Worm (Caenorhabditis elegans) whole organism, L1 larva: ENCODE data around the gene clec-226.

Experiments used
- elt-3 ChIP-seq, 6 experiments: fragments of 150-350 bp in 1 of 6; sonication (generic microtip); optimal IDR thresholded peaks; 2 replicates each; lab custom pipeline; 2017 to 2018; ENCODE audit warnings: missing biosample characterization in 6 of 6, missing genetic modification characterization in 6 of 6, inconsistent platforms in 1 of 6
- lin-39 ChIP-seq: fragments of 150-350 bp; optimal IDR thresholded peaks from 2 replicates; lab custom pipeline; 2014; ENCODE audit warnings: missing biosample characterization, missing genetic modification reagents, missing genetic modification characterization
- mep-1 ChIP-seq: fragments of 150-350 bp; optimal IDR thresholded peaks from 2 replicates; lab custom pipeline; 2014; ENCODE audit warnings: missing biosample characterization, missing genetic modification characterization
- nhr-237 ChIP-seq: fragments of 150-350 bp; optimal IDR thresholded peaks from 2 replicates; lab custom pipeline; 2014; ENCODE audit warnings: missing biosample characterization, missing genetic modification characterization
- nhr-76 ChIP-seq: sonication (generic microtip); optimal IDR thresholded peaks from 2 replicates; lab custom pipeline; 2017; ENCODE audit warnings: missing biosample characterization, missing genetic modification characterization
- nhr-85 ChIP-seq: sonication (generic microtip); peaks from one replicate; lab custom pipeline; 2016; ENCODE audit warnings: missing genetic modification characterization, inconsistent platforms, missing compliant biosample characterization
- pqm-1 ChIP-seq: sonication (generic microtip); optimal IDR thresholded peaks from 3 replicates; lab custom pipeline; 2017; ENCODE audit warnings: missing biosample characterization, missing genetic modification characterization
- skn-1 ChIP-seq: fragments of 150-350 bp; optimal IDR thresholded peaks from 2 replicates; lab custom pipeline; 2014; ENCODE audit warnings: missing biosample characterization, missing genetic modification characterization
- snu-23 ChIP-seq: sonication (generic microtip); optimal IDR thresholded peaks from 2 replicates; lab custom pipeline; 2016; ENCODE audit warnings: missing genetic modification characterization, missing compliant biosample characterization
- sox-4 ChIP-seq: sonication (generic microtip); optimal IDR thresholded peaks from 2 replicates; lab custom pipeline; 2016; ENCODE audit warnings: missing genetic modification characterization, missing compliant biosample characterization
- sup-37 ChIP-seq: fragments of 200-800 bp; sonication (Bioruptor generic); optimal IDR thresholded peaks from 2 replicates; lab custom pipeline; 2018; ENCODE audit warnings: mild to moderate bottlenecking, missing genetic modification characterization, missing compliant biosample characterization
- unc-130 ChIP-seq: fragments of 150-350 bp; optimal IDR thresholded peaks from 2 replicates; lab custom pipeline; 2017; ENCODE audit warnings: missing biosample characterization, missing genetic modification characterization, inconsistent platforms
- unc-62 ChIP-seq: fragments of 150-350 bp; optimal IDR thresholded peaks from 2 replicates; lab custom pipeline; 2014; ENCODE audit warnings: missing biosample characterization, missing genetic modification reagents, missing genetic modification characterization

ce11 chrV:13986823-13987222 is 40.1 kb downstream of the clec-226 start:
- TF ChIP-seq unc-130 (tag; lab: Kevin White, UChicago) (no peak), nhr-76 (tag; lab: Kevin White, UChicago) (no peak), elt-3 (tag; optimal IDR thresholded peaks at IDR 0.05; lab: Kevin White, UChicago) (no peak), snu-23 (no peak), lin-39 (tag; lab: Kevin White, UChicago) (no peak), unc-62 (GFP tag; lab: Kevin White, UChicago) (no peak), sox-4 (tag; lab: Kevin White, UChicago) (no peak), nhr-85 (no peak), sup-37 (GFP tag; lab: Kevin White, UChicago) (no peak), mep-1 (tag; lab: Kevin White, UChicago) (no peak), skn-1 (no peak), nhr-237 (tag; lab: Kevin White, UChicago) (no peak), pqm-1 (tag; lab: Kevin White, UChicago) (no peak)
